In genomic region chr3R:11200885-11201421, dm6 we compare ENCODE assay signal across 1 fruit fly cellular context.
TF ChIP-seq lines count a peak whose summit lies in the region.

No protein-coding gene starts in this region.

TF ChIP-seq in whole organism, embryonic, 481 proteins besides CTCF, POLR2A, EP300 and RAD21 (continued from another document and continues in another):
- TF ChIP-seq Spps (tag; optimal IDR thresholded peaks at IDR 0.05; lab: Kevin White, UChicago) (no peak), pita (GFP tag; optimal IDR thresholded peaks at IDR 0.05; lab: Kevin White, UChicago) (no peak), TFAM (GFP tag; optimal IDR thresholded peaks at IDR 0.05; lab: Kevin White, UChicago) (no peak), Usf (GFP tag; optimal IDR thresholded peaks at IDR 0.05; lab: Kevin White, UChicago) (peak; percentile 7), CG2889 (GFP tag; IDR thresholded peaks at IDR 0.05; lab: Robert Waterston, UW) (no peak), CG4424 (GFP tag; optimal IDR thresholded peaks at IDR 0.05; lab: Kevin White, UChicago) (peak; percentile 36), stwl (tag; optimal IDR thresholded peaks at IDR 0.05; lab: Kevin White, UChicago) (no peak), Med (GFP tag; lab: Kevin White, UChicago) (peak; percentile 77), Opbp (GFP tag; IDR thresholded peaks at IDR 0.05; lab: Robert Waterston, UW; ENCODE audit: partially characterized antibody) (no peak), bigmax (GFP tag; optimal IDR thresholded peaks at IDR 0.05; lab: Kevin White, UChicago) (no peak), CG17802 (tag; optimal IDR thresholded peaks at IDR 0.05; lab: Kevin White, UChicago) (no peak), yki (optimal IDR thresholded peaks at IDR 0.05; lab: Kevin White, UChicago) (no peak), tap (tag; optimal IDR thresholded peaks at IDR 0.05; lab: Kevin White, UChicago) (peak; percentile 47), zfh1 (GFP tag; IDR thresholded peaks at IDR 0.05; lab: Robert Waterston, UW) (peak; percentile 58; the same call in 1 of the 3 replicates), ranshi (GFP tag; IDR thresholded peaks at IDR 0.05; lab: Robert Waterston, UW) (0 out of 2 replicates have a peak, but pooled peaks have one; percentile 63), Myb (GFP tag; optimal IDR thresholded peaks at IDR 0.05; lab: Kevin White, UChicago) (no peak), CG11560 (tag; IDR thresholded peaks at IDR 0.05; lab: Robert Waterston, UW) (no peak), bbx (GFP tag; IDR thresholded peaks at IDR 0.05; lab: Robert Waterston, UW; ENCODE audit: partially characterized antibody) (no peak), kay (GFP tag; optimal IDR thresholded peaks at IDR 0.05; lab: Kevin White, UChicago) (peak; percentile 53), eve (GFP tag; optimal IDR thresholded peaks at IDR 0.05; lab: Kevin White, UChicago) (no peak), bowl (GFP tag; IDR thresholded peaks at IDR 0.05; lab: Robert Waterston, UW) (no peak), ase (GFP tag; IDR thresholded peaks at IDR 0.05; lab: Robert Waterston, UW) (no peak), Dll (GFP tag; IDR thresholded peaks at IDR 0.05; lab: Robert Waterston, UW; ENCODE audit: partially characterized antibody) (no peak), CG3281 (GFP tag; optimal IDR thresholded peaks at IDR 0.05; lab: Kevin White, UChicago) (peak; percentile 63), CG18599 (GFP tag; optimal IDR thresholded peaks at IDR 0.05; lab: Kevin White, UChicago) (peak; percentile 82), CG1603 (tag; optimal IDR thresholded peaks at IDR 0.05; lab: Kevin White, UChicago) (peak; percentile 32), Nf-YB (GFP tag; optimal IDR thresholded peaks at IDR 0.05; lab: Kevin White, UChicago) (no peak), CG8281 (tag; optimal IDR thresholded peaks at IDR 0.05; lab: Kevin White, UChicago) (peak; percentile 2), CG1647 (GFP tag; optimal IDR thresholded peaks at IDR 0.05; lab: Kevin White, UChicago) (no peak), br (optimal IDR thresholded peaks at IDR 0.05; lab: Kevin White, UChicago) (no peak), unpg (GFP tag; optimal IDR thresholded peaks at IDR 0.05; lab: Kevin White, UChicago) (peak; percentile 58), psq (GFP tag; optimal IDR thresholded peaks at IDR 0.05; lab: Kevin White, UChicago) (no peak), z (GFP tag; IDR thresholded peaks at IDR 0.05; lab: Robert Waterston, UW) (no peak), Sox100B (GFP tag; optimal IDR thresholded peaks at IDR 0.05; lab: Kevin White, UChicago) (no peak), Bteb2 (GFP tag; optimal IDR thresholded peaks at IDR 0.05; lab: Kevin White, UChicago) (no peak), CG10321 (GFP tag; IDR thresholded peaks at IDR 0.05; lab: Robert Waterston, UW) (no peak), Ssrp (tag; optimal IDR thresholded peaks at IDR 0.05; lab: Kevin White, UChicago) (peak; percentile 27), B-H2 (GFP tag; optimal IDR thresholded peaks at IDR 0.05; lab: Kevin White, UChicago) (no peak), pfk (GFP tag; optimal IDR thresholded peaks at IDR 0.05; lab: Kevin White, UChicago) (no peak), CG7372 (GFP tag; IDR thresholded peaks at IDR 0.05; lab: Robert Waterston, UW) (no peak), B-H1 (GFP tag; IDR thresholded peaks at IDR 0.05; lab: Robert Waterston, UW) (no peak), repo (GFP tag; optimal IDR thresholded peaks at IDR 0.05; lab: Kevin White, UChicago) (no peak), CG2678 (tag; optimal IDR thresholded peaks at IDR 0.05; lab: Kevin White, UChicago) (peak; percentile 78), CG12155 (GFP tag; optimal IDR thresholded peaks at IDR 0.05; lab: Kevin White, UChicago) (peak; percentile 42), slbo (GFP tag; IDR thresholded peaks at IDR 0.05; lab: Robert Waterston, UW) (peak; percentile 76), Drgx (GFP tag; IDR thresholded peaks at IDR 0.05; lab: Robert Waterston, UW) (peak; percentile 47), CG10979 (tag; optimal IDR thresholded peaks at IDR 0.05; lab: Kevin White, UChicago) (peak; percentile 18), Fer2 (tag; optimal IDR thresholded peaks at IDR 0.05; lab: Kevin White, UChicago) (no peak), CG6791 (GFP tag; IDR thresholded peaks at IDR 0.05; lab: Robert Waterston, UW; ENCODE audit: partially characterized antibody) (no peak), kni (GFP tag; optimal IDR thresholded peaks at IDR 0.05; lab: Kevin White, UChicago) (no peak), CG13775 (GFP tag; optimal IDR thresholded peaks at IDR 0.05; lab: Kevin White, UChicago) (peak; percentile 24), Doc3 (GFP tag; IDR thresholded peaks at IDR 0.05; lab: Robert Waterston, UW; ENCODE audit: partially characterized antibody) (no peak), CG8359 (GFP tag; optimal IDR thresholded peaks at IDR 0.05; lab: Kevin White, UChicago; ENCODE audit: borderline replicate concordance) (no peak), Lim3 (GFP tag; IDR thresholded peaks at IDR 0.05; lab: Robert Waterston, UW) (no peak), pho (GFP tag; optimal IDR thresholded peaks at IDR 0.05; lab: Kevin White, UChicago) (no peak), vfl (GFP tag; optimal IDR thresholded peaks at IDR 0.05; lab: Kevin White, UChicago) (no peak), CG7839 (tag; optimal IDR thresholded peaks at IDR 0.05; lab: Kevin White, UChicago) (peak; percentile 79), HmgD (GFP tag; optimal IDR thresholded peaks at IDR 0.05; lab: Kevin White, UChicago) (no peak), ci (GFP tag; IDR thresholded peaks at IDR 0.05; lab: Robert Waterston, UW) (no peak), GATAe (GFP tag; conservative IDR thresholded peaks at IDR 0.05; lab: Robert Waterston, UW) (peak; percentile 87), h (optimal IDR thresholded peaks at IDR 0.05; lab: Kevin White, UChicago) (no peak), CG12236 (GFP tag; optimal IDR thresholded peaks at IDR 0.05; lab: Kevin White, UChicago) (no peak), wdn (GFP tag; IDR thresholded peaks at IDR 0.05; lab: Robert Waterston, UW) (0 out of 2 replicates have a peak, but pooled peaks have one; percentile 14), fd102C (GFP tag; optimal IDR thresholded peaks at IDR 0.05; lab: Kevin White, UChicago) (no peak), zen (tag; optimal IDR thresholded peaks at IDR 0.05; lab: Kevin White, UChicago) (no peak), CG8924 (tag; optimal IDR thresholded peaks at IDR 0.05; lab: Kevin White, UChicago) (peak; percentile 58), oc (tag; optimal IDR thresholded peaks at IDR 0.05; lab: Kevin White, UChicago) (peak; percentile 19), CrebB (tag; optimal IDR thresholded peaks at IDR 0.05; lab: Kevin White, UChicago) (peak; percentile 29), CG10147 (GFP tag; optimal IDR thresholded peaks at IDR 0.05; lab: Kevin White, UChicago) (peak; percentile 31), gt (GFP tag; IDR thresholded peaks at IDR 0.05; lab: Robert Waterston, UW) (no peak), Chrac-16 (GFP tag; optimal IDR thresholded peaks at IDR 0.05; lab: Kevin White, UChicago) (peak; percentile 51), sens-2 (GFP tag; IDR thresholded peaks at IDR 0.05; lab: Robert Waterston, UW) (no peak), bcd (GFP tag; optimal IDR thresholded peaks at IDR 0.05; lab: Kevin White, UChicago) (peak; percentile 58), CkIIα-i1 (GFP tag; IDR thresholded peaks at IDR 0.05; lab: Robert Waterston, UW) (no peak), CG6813 (GFP tag; optimal IDR thresholded peaks at IDR 0.05; lab: Kevin White, UChicago) (peak; percentile 35), CG1024 (GFP tag; IDR thresholded peaks at IDR 0.05; lab: Robert Waterston, UW) (no peak), CG6689 (GFP tag; IDR thresholded peaks at IDR 0.05; lab: Robert Waterston, UW) (peak; percentile 56), twi (tag; optimal IDR thresholded peaks at IDR 0.05; lab: Kevin White, UChicago) (no peak), sug (tag; optimal IDR thresholded peaks at IDR 0.05; lab: Kevin White, UChicago) (peak; percentile 74), fd64A (GFP tag; optimal IDR thresholded peaks at IDR 0.05; lab: Kevin White, UChicago) (no peak), Vsx1 (GFP tag; optimal IDR thresholded peaks at IDR 0.05; lab: Kevin White, UChicago) (no peak), CG8089 (GFP tag; optimal IDR thresholded peaks at IDR 0.05; lab: Kevin White, UChicago) (no peak), CG10209 (GFP tag; optimal IDR thresholded peaks at IDR 0.05; lab: Kevin White, UChicago) (peak; percentile 55), Dbx (GFP tag; IDR thresholded peaks at IDR 0.05; lab: Robert Waterston, UW) (peak; percentile 35; the same call in 1 of the 3 replicates), ken (GFP tag; IDR thresholded peaks at IDR 0.05; lab: Robert Waterston, UW) (no peak), Mrtf (GFP tag; IDR thresholded peaks at IDR 0.05; lab: Robert Waterston, UW) (no peak), YL-1 (GFP tag; optimal IDR thresholded peaks at IDR 0.05; lab: Kevin White, UChicago) (no peak), tup (GFP tag; optimal IDR thresholded peaks at IDR 0.05; lab: Kevin White, UChicago) (no peak), Ets65A (GFP tag; lab: Kevin White, UChicago) (no peak), CG13296 (GFP tag; optimal IDR thresholded peaks at IDR 0.05; lab: Kevin White, UChicago) (no peak), CG7987 (GFP tag; optimal IDR thresholded peaks at IDR 0.05; lab: Kevin White, UChicago) (no peak), CG9876 (GFP tag; optimal IDR thresholded peaks at IDR 0.05; lab: Kevin White, UChicago) (no peak), CG30403 (GFP tag; optimal IDR thresholded peaks at IDR 0.05; lab: Kevin White, UChicago) (peak; percentile 59), CG2202 (tag; optimal IDR thresholded peaks at IDR 0.05; lab: Kevin White, UChicago) (no peak), CG9609 (GFP tag; optimal IDR thresholded peaks at IDR 0.05; lab: Kevin White, UChicago) (no peak), CG16779 (GFP tag; IDR thresholded peaks at IDR 0.05; lab: Robert Waterston, UW) (no peak), az2 (GFP tag; optimal IDR thresholded peaks at IDR 0.05; lab: Kevin White, UChicago) (peak; percentile 51), run (tag; optimal IDR thresholded peaks at IDR 0.05; lab: Kevin White, UChicago) (no peak), dm (GFP tag; optimal IDR thresholded peaks at IDR 0.05; lab: Kevin White, UChicago) (no peak), CG17912 (GFP tag; optimal IDR thresholded peaks at IDR 0.05; lab: Kevin White, UChicago) (no peak), inv (GFP tag; IDR thresholded peaks at IDR 0.05; lab: Robert Waterston, UW; ENCODE audit: partially characterized antibody) (no peak), gsb (GFP tag; IDR thresholded peaks at IDR 0.05; lab: Robert Waterston, UW) (no peak), mld (GFP tag; IDR thresholded peaks at IDR 0.05; lab: Robert Waterston, UW; ENCODE audit: partially characterized antibody) (no peak), CG12769 (tag; optimal IDR thresholded peaks at IDR 0.05; lab: Kevin White, UChicago) (peak; percentile 48), CG16815 (GFP tag; optimal IDR thresholded peaks at IDR 0.05; lab: Kevin White, UChicago) (peak; percentile 22), CG7745 (tag; optimal IDR thresholded peaks at IDR 0.05; lab: Kevin White, UChicago) (no peak), ttk (GFP tag; IDR thresholded peaks at IDR 0.05; lab: Robert Waterston, UW) (peak; percentile 52), CG13123 (GFP tag; optimal IDR thresholded peaks at IDR 0.05; lab: Kevin White, UChicago) (no peak), CG6272 (GFP tag; IDR thresholded peaks at IDR 0.05; lab: Robert Waterston, UW) (no peak), cas (GFP tag; IDR thresholded peaks at IDR 0.05; lab: Robert Waterston, UW) (no peak), lov (optimal IDR thresholded peaks at IDR 0.05; lab: Kevin White, UChicago) (no peak), lov (GFP tag; IDR thresholded peaks at IDR 0.05; lab: Robert Waterston, UW) (no peak), Six4 (GFP tag; optimal IDR thresholded peaks at IDR 0.05; lab: Kevin White, UChicago) (peak; percentile 25), CG10462 (GFP tag; optimal IDR thresholded peaks at IDR 0.05; lab: Kevin White, UChicago) (no peak), Ravus (GFP tag; IDR thresholded peaks at IDR 0.05; lab: Robert Waterston, UW) (no peak), pnt (GFP tag; optimal IDR thresholded peaks at IDR 0.05; lab: Kevin White, UChicago) (no peak), CG7928 (GFP tag; optimal IDR thresholded peaks at IDR 0.05; lab: Kevin White, UChicago) (no peak), Hsf (GFP tag; optimal IDR thresholded peaks at IDR 0.05; lab: Kevin White, UChicago) (no peak), CG14050 (GFP tag; IDR thresholded peaks at IDR 0.05; lab: Robert Waterston, UW) (peak; percentile 29; the same call in 2 of the 3 replicates), org-1 (GFP tag; optimal IDR thresholded peaks at IDR 0.05; lab: Kevin White, UChicago) (no peak), da (GFP tag; optimal IDR thresholded peaks at IDR 0.05; lab: Kevin White, UChicago) (no peak), CG6854 (GFP tag; optimal IDR thresholded peaks at IDR 0.05; lab: Kevin White, UChicago) (peak; percentile 26), tll (GFP tag; optimal IDR thresholded peaks at IDR 0.05; lab: Kevin White, UChicago) (no peak), CG4707 (GFP tag; optimal IDR thresholded peaks at IDR 0.05; lab: Kevin White, UChicago) (no peak), Dfd (GFP tag; optimal IDR thresholded peaks at IDR 0.05; lab: Kevin White, UChicago) (no peak), esg (GFP tag; conservative IDR thresholded peaks at IDR 0.05; lab: Robert Waterston, UW) (peak; percentile 62), fd96Cb (tag; optimal IDR thresholded peaks at IDR 0.05; lab: Kevin White, UChicago) (peak; percentile 49), CG10959 (GFP tag; IDR thresholded peaks at IDR 0.05; lab: Robert Waterston, UW) (no peak), bab2 (GFP tag; optimal IDR thresholded peaks at IDR 0.05; lab: Kevin White, UChicago) (no peak), CG33557 (GFP tag; optimal IDR thresholded peaks at IDR 0.05; lab: Kevin White, UChicago) (no peak), stc (GFP tag; IDR thresholded peaks at IDR 0.05; lab: Robert Waterston, UW) (0 out of 2 replicates have a peak, but pooled peaks have one; percentile 23), CG6654 (GFP tag; optimal IDR thresholded peaks at IDR 0.05; lab: Kevin White, UChicago) (peak; percentile 7), sisA (GFP tag; IDR thresholded peaks at IDR 0.05; lab: Robert Waterston, UW) (peak; percentile 55), NFAT (GFP tag; IDR thresholded peaks at IDR 0.05; lab: Robert Waterston, UW) (no peak), Ets97D (GFP tag; optimal IDR thresholded peaks at IDR 0.05; lab: Kevin White, UChicago) (no peak), CG12942 (GFP tag; optimal IDR thresholded peaks at IDR 0.05; lab: Kevin White, UChicago) (peak; percentile 38), BEAF-32 (GFP tag; optimal IDR thresholded peaks at IDR 0.05; lab: Kevin White, UChicago) (no peak), HLH54F (GFP tag; optimal IDR thresholded peaks at IDR 0.05; lab: Kevin White, UChicago) (no peak)
